Worm (Caenorhabditis elegans): ENCODE results near the gene srx-67.

The srx-67 gene

ce11 chrV:3891919-3892318 is 24.7 kb upstream of the srx-67 start, which contains the start of gene C17E7.12:
Gene C17E7.12 (minus strand): TSS chrV:3892019.
- TF ChIP-seq nhr-102 (tag; optimal IDR thresholded peaks at IDR 0.05) (no peak), unc-62 (GFP tag; optimal IDR thresholded peaks at IDR 0.05 in 1 of 2) (no peak), unc-62 (tag; optimal IDR thresholded peaks at IDR 0.05) (no peak), T20F7.1 (GFP tag; optimal IDR thresholded peaks at IDR 0.05) (no peak), hmg-1.1 (GFP tag; IDR thresholded peaks at IDR 0.05) (no peak), fos-1 (tag; optimal IDR thresholded peaks at IDR 0.05) (no peak), ceh-20 (GFP tag; IDR thresholded peaks at IDR 0.05) (no peak), R02D3.7 (tag; optimal IDR thresholded peaks at IDR 0.05) (no peak), zip-2 (tag; optimal IDR thresholded peaks at IDR 0.05) (no peak), unc-39 (tag; optimal IDR thresholded peaks at IDR 0.05) (no peak), daf-12 (tag; optimal IDR thresholded peaks at IDR 0.05) (no peak), zag-1 (tag; optimal IDR thresholded peaks at IDR 0.05) (no peak)

ce11 chrV:3892361-3892904 is 24.1 kb upstream of the srx-67 start, which contains the start of gene C17E7.4:
Gene C17E7.4 (plus strand): TSS chrV:3892854.
- TF ChIP-seq ceh-44 (GFP tag; IDR thresholded peaks at IDR 0.05) = no peak
- TF ChIP-seq egl-43 (GFP tag; IDR thresholded peaks at IDR 0.05) = no peak
- TF ChIP-seq rbr-2 (tag; optimal IDR thresholded peaks at IDR 0.05) = no peak
- TF ChIP-seq F49E8.2 (tag; optimal IDR thresholded peaks at IDR 0.05; ENCODE audit: borderline replicate concordance) = no peak
- no peak for TF ChIP-seq lin-13 (GFP tag; optimal IDR thresholded peaks at IDR 0.05)
- no peak for TF ChIP-seq F37D6.2 (tag; optimal IDR thresholded peaks at IDR 0.05)
- no peak for TF ChIP-seq hlh-11 (tag; optimal IDR thresholded peaks at IDR 0.05)
- no peak for TF ChIP-seq aha-1 (tag)
- TF ChIP-seq egl-27 (tag; optimal IDR thresholded peaks at IDR 0.05) = no peak
- TF ChIP-seq nhr-42 (GFP tag; IDR thresholded peaks at IDR 0.05) = no peak
- no peak for TF ChIP-seq nhr-10 (tag; optimal IDR thresholded peaks at IDR 0.05)
- TF ChIP-seq lin-39 (tag; optimal IDR thresholded peaks at IDR 0.05) = no peak
- no peak for TF ChIP-seq F44E2.7 (GFP tag; IDR thresholded peaks at IDR 0.05)
- no peak for TF ChIP-seq set-16 (GFP tag; IDR thresholded peaks at IDR 0.05)
- no peak for TF ChIP-seq hif-1 (tag; optimal IDR thresholded peaks at IDR 0.05)
- no peak for TF ChIP-seq ama-1 (optimal IDR thresholded peaks at IDR 0.05)
- no peak for TF ChIP-seq ZK337.2 (GFP tag; IDR thresholded peaks at IDR 0.05)

ce11 chrV:3894661-3895060 is 21.9 kb upstream of the srx-67 start, which contains the start of gene sre-9:
Gene sre-9 (plus strand): TSS chrV:3894961.
- no peak for TF ChIP-seq nhr-77 (tag; optimal IDR thresholded peaks at IDR 0.05)
- TF ChIP-seq jun-1 (tag; optimal IDR thresholded peaks at IDR 0.05) = no peak
- no peak for TF ChIP-seq hlh-11 (tag; optimal IDR thresholded peaks at IDR 0.05)
- TF ChIP-seq zip-2 (tag; optimal IDR thresholded peaks at IDR 0.05) = no peak
- TF ChIP-seq egl-27 (tag; optimal IDR thresholded peaks at IDR 0.05) = no peak
- TF ChIP-seq ceh-32 (tag; optimal IDR thresholded peaks at IDR 0.05; ENCODE audit: poor library complexity) = no peak
- no peak for TF ChIP-seq mep-1 (tag; optimal IDR thresholded peaks at IDR 0.05)
- TF ChIP-seq duxl-1 (tag; optimal IDR thresholded peaks at IDR 0.05; ENCODE audit: poor library complexity) = no peak
- no peak for TF ChIP-seq cey-2 (tag; optimal IDR thresholded peaks at IDR 0.05; ENCODE audit: borderline replicate concordance, insufficient read depth)

- TF ChIP-seq unc-62 (GFP tag; optimal IDR thresholded peaks at IDR 0.05 in 1 of 2) (peak in 1 of 2 experiments; percentile 69), unc-62 (tag; optimal IDR thresholded peaks at IDR 0.05) (no peak), nhr-28 (tag; optimal IDR thresholded peaks at IDR 0.05) (no peak)
Observed at ce11 chrV:3896018-3896417, 20.6 kb upstream of the srx-67 start.

All from whole organism, L4 larva.